Fruit fly (Drosophila melanogaster): ENCODE measurements around the gene Cad96Ca.

The Cad96Ca gene

dm6 chr3R:25178521-25178920, 29.6 kb downstream of the Cad96Ca start (continued):
- TF ChIP-seq CG12104 (GFP tag; optimal IDR thresholded peaks at IDR 0.05) (peak; percentile 12), Opbp (GFP tag; IDR thresholded peaks at IDR 0.05; ENCODE audit: partially characterized antibody) (no peak), Sox100B (GFP tag; optimal IDR thresholded peaks at IDR 0.05) (peak; percentile 13), ase (GFP tag; IDR thresholded peaks at IDR 0.05) (peak; percentile 64; the same call in 2 of the 3 replicates), sd (tag; optimal IDR thresholded peaks at IDR 0.05) (no peak), Hr78 (GFP tag; optimal IDR thresholded peaks at IDR 0.05) (no peak), CG10462 (GFP tag; optimal IDR thresholded peaks at IDR 0.05) (peak; percentile 62), CG1024 (GFP tag; IDR thresholded peaks at IDR 0.05) (peak; percentile 55), CG10209 (GFP tag; optimal IDR thresholded peaks at IDR 0.05) (peak; percentile 74), CG32772 (GFP tag; IDR thresholded peaks at IDR 0.05) (peak; percentile 75), nom (GFP tag; optimal IDR thresholded peaks at IDR 0.05) (peak; percentile 37), Hsf (GFP tag; optimal IDR thresholded peaks at IDR 0.05) (peak; percentile 80), D19A (tag; optimal IDR thresholded peaks at IDR 0.05) (peak; percentile 64), emc (GFP tag; optimal IDR thresholded peaks at IDR 0.05) (no peak), CG30403 (GFP tag; optimal IDR thresholded peaks at IDR 0.05) (peak; percentile 67), lov (optimal IDR thresholded peaks at IDR 0.05) (no peak), lov (GFP tag; IDR thresholded peaks at IDR 0.05) (0 out of 3 replicates have a peak, but pooled peaks have one; percentile 23), insv (GFP tag; optimal IDR thresholded peaks at IDR 0.05) (no peak), ci (GFP tag; IDR thresholded peaks at IDR 0.05) (peak; percentile 87), CG17829 (tag; optimal IDR thresholded peaks at IDR 0.05) (peak; percentile 75), pita (GFP tag; optimal IDR thresholded peaks at IDR 0.05) (no peak), dmrt99B (tag; optimal IDR thresholded peaks at IDR 0.05) (peak; percentile 73), Abd-B (GFP tag; optimal IDR thresholded peaks at IDR 0.05) (peak; percentile 2), trem (tag; optimal IDR thresholded peaks at IDR 0.05) (peak; percentile 45), BEAF-32 (GFP tag; optimal IDR thresholded peaks at IDR 0.05) (no peak), Blimp-1 (GFP tag; optimal IDR thresholded peaks at IDR 0.05) (peak; percentile 56), dan (GFP tag; IDR thresholded peaks at IDR 0.05) (peak; percentile 93), Drgx (GFP tag; IDR thresholded peaks at IDR 0.05) (0 out of 2 replicates have a peak, but pooled peaks have one; percentile 33), onecut (GFP tag; IDR thresholded peaks at IDR 0.05) (peak; percentile 19; the same call in 1 of the 2 replicates), CG9727 (GFP tag; optimal IDR thresholded peaks at IDR 0.05) (peak; percentile 75), pnt (GFP tag; optimal IDR thresholded peaks at IDR 0.05) (peak; percentile 3), rib (GFP tag; IDR thresholded peaks at IDR 0.05) (no peak), tio (GFP tag; optimal IDR thresholded peaks at IDR 0.05) (peak; percentile 78), vnd (GFP tag; IDR thresholded peaks at IDR 0.05; ENCODE audit: partially characterized antibody) (no peak), Dek (tag; optimal IDR thresholded peaks at IDR 0.05) (no peak), CG4404 (GFP tag; IDR thresholded peaks at IDR 0.05) (peak; percentile 93), Dbx (GFP tag; IDR thresholded peaks at IDR 0.05) (0 out of 3 replicates have a peak, but pooled peaks have one; percentile 15), slp2 (GFP tag; optimal IDR thresholded peaks at IDR 0.05) (no peak), kah (GFP tag; optimal IDR thresholded peaks at IDR 0.05) (no peak), Bdp1 (GFP tag; optimal IDR thresholded peaks at IDR 0.05) (peak; percentile 41), CG1603 (tag; optimal IDR thresholded peaks at IDR 0.05) (peak; percentile 70), Trl (optimal IDR thresholded peaks at IDR 0.05) (no peak), Trl (GFP tag; optimal IDR thresholded peaks at IDR 0.05) (no peak), CG12659 (GFP tag; optimal IDR thresholded peaks at IDR 0.05) (peak; percentile 33), crol (GFP tag; IDR thresholded peaks at IDR 0.05) (peak; percentile 46; the same call in 1 of the 2 replicates), CG7745 (tag; optimal IDR thresholded peaks at IDR 0.05) (peak; percentile 59), CG11695 (GFP tag; IDR thresholded peaks at IDR 0.05) (peak; percentile 68; the same call in 2 of the 3 replicates), CG12769 (tag; optimal IDR thresholded peaks at IDR 0.05) (peak; percentile 33), HLH3B (GFP tag; IDR thresholded peaks at IDR 0.05) (peak; percentile 48; the same call in 1 of the 2 replicates), CG11723 (GFP tag; optimal IDR thresholded peaks at IDR 0.05) (peak; percentile 15), NC2α (GFP tag; optimal IDR thresholded peaks at IDR 0.05) (peak; percentile 11)
